Fruit fly (Drosophila melanogaster) whole organism, embryonic: Measurements from ENCODE around the gene Cep290.

ENCODE experiments used
- CG10565 ChIP-seq: fragments of 200-800 bp; sonication (Bioruptor generic); optimal IDR thresholded peaks from 3 replicates; lab custom pipeline; 2016; ENCODE audit warnings: missing biosample characterization, mild to moderate bottlenecking, missing genetic modification characterization
- CG10959 ChIP-seq: fragments of 200-800 bp; sonication (Bioruptor generic); IDR thresholded peaks from 2 replicates; pipeline ENCODE4 v1.3.6; 2022; ENCODE audit warnings: missing biosample characterization, missing genetic modification characterization
- CG11695 ChIP-seq: fragments of 200-800 bp; sonication (Bioruptor generic); IDR thresholded peaks from 3 replicates; pipeline ENCODE4 v1.3.6; 2022; ENCODE audit warnings: missing biosample characterization, missing genetic modification characterization
- CG12104 ChIP-seq: fragments of 200-800 bp; sonication (Bioruptor generic); optimal IDR thresholded peaks from 3 replicates; lab custom pipeline; 2016; ENCODE audit warnings: missing biosample characterization, missing genetic modification characterization
- CG15269 ChIP-seq: fragments of 200-800 bp; sonication (Bioruptor generic); optimal IDR thresholded peaks from 2 replicates; lab custom pipeline; 2018; ENCODE audit warnings: missing biosample characterization, mild to moderate bottlenecking, missing genetic modification characterization, moderate library complexity
- CG17361 ChIP-seq: fragments of 200-800 bp; sonication (Bioruptor generic); IDR thresholded peaks from 3 replicates; pipeline ENCODE4 v1.3.6; 2022; ENCODE audit warnings: missing biosample characterization, missing genetic modification characterization
- CG17568 ChIP-seq: fragments of 200-800 bp; sonication (Bioruptor generic); optimal IDR thresholded peaks from 2 replicates; lab custom pipeline; 2018; ENCODE audit warnings: missing biosample characterization, mild to moderate bottlenecking, missing genetic modification characterization, moderate library complexity
- CG18599 ChIP-seq: fragments of 200-800 bp; sonication (Bioruptor generic); optimal IDR thresholded peaks from 3 replicates; lab custom pipeline; 2017; ENCODE audit warnings: missing biosample characterization, missing genetic modification characterization, mild to moderate bottlenecking, moderate library complexity, missing genetic modification reagents
- CG18764 ChIP-seq: fragments of 200-800 bp; sonication (Bioruptor generic); optimal IDR thresholded peaks from 3 replicates; lab custom pipeline; 2016; ENCODE audit warnings: missing biosample characterization, missing genetic modification characterization
- CG2129 ChIP-seq: fragments of 200-800 bp; sonication (Bioruptor generic); IDR thresholded peaks from 2 replicates; pipeline ENCODE4 v1.3.6; 2022; ENCODE audit warnings: missing biosample characterization, missing genetic modification characterization; ENCODE audit not compliant: partially characterized antibody
- CG2199 ChIP-seq: fragments of 200-800 bp; sonication (Bioruptor generic); IDR thresholded peaks from 3 replicates; pipeline ENCODE4 v1.3.6; 2022; ENCODE audit warnings: missing biosample characterization, missing genetic modification characterization
- CG30403 ChIP-seq: fragments of 200-800 bp; sonication (Bioruptor generic); optimal IDR thresholded peaks from 3 replicates; lab custom pipeline; 2016; ENCODE audit warnings: missing biosample characterization, missing genetic modification characterization
- CG31224 ChIP-seq: fragments of 200-800 bp; sonication (Bioruptor generic); IDR thresholded peaks from 2 replicates; pipeline ENCODE4 v1.3.6; 2022; ENCODE audit warnings: missing biosample characterization, missing genetic modification characterization
- CG31388 ChIP-seq: fragments of 200-800 bp; sonication (Bioruptor generic); optimal IDR thresholded peaks from 2 replicates; lab custom pipeline; 2016; ENCODE audit warnings: missing biosample characterization, missing genetic modification characterization
- CG34376 ChIP-seq: fragments of 200-800 bp; sonication (Bioruptor generic); optimal IDR thresholded peaks from 2 replicates; lab custom pipeline; 2018; ENCODE audit warnings: missing biosample characterization, mild to moderate bottlenecking, missing genetic modification characterization
- CG4360 ChIP-seq: fragments of 200-800 bp; sonication (Bioruptor generic); IDR thresholded peaks from 2 replicates; pipeline ENCODE4 v1.3.6; 2022; ENCODE audit warnings: missing biosample characterization, missing genetic modification characterization
- CG8290 ChIP-seq, 3 experiments: fragments of 200-800 bp; sonication (Bioruptor generic); optimal IDR thresholded peaks; 2 replicates each; lab custom pipeline; 2016 to 2019; ENCODE audit warnings: missing biosample characterization in 3 of 3, missing genetic modification characterization in 3 of 3, mild to moderate bottlenecking in 2 of 3, moderate library complexity in 1 of 3
- Ets65A ChIP-seq: fragments of 200-800 bp; sonication (Bioruptor generic); peaks from one replicate; lab custom pipeline; 2016; ENCODE audit warnings: missing biosample characterization, missing genetic modification characterization
- HLH3B ChIP-seq: fragments of 200-800 bp; sonication (Bioruptor generic); IDR thresholded peaks from 2 replicates; pipeline ENCODE4 v1.3.6; 2022; ENCODE audit warnings: missing biosample characterization, missing genetic modification characterization
- HLH4C ChIP-seq: fragments of 200-800 bp; sonication (Bioruptor generic); IDR thresholded peaks from 3 replicates; pipeline ENCODE4 v1.3.6; 2022; ENCODE audit warnings: missing biosample characterization, missing genetic modification characterization; ENCODE audit not compliant: partially characterized antibody
- HmgD ChIP-seq: fragments of 200-800 bp; sonication (Bioruptor generic); optimal IDR thresholded peaks from 3 replicates; lab custom pipeline; 2016; ENCODE audit warnings: missing biosample characterization, missing genetic modification characterization
- Lpt ChIP-seq: fragments of >200 bp; optimal IDR thresholded peaks from 2 replicates; lab custom pipeline; 2018; ENCODE audit warnings: missing biosample characterization, missing genetic modification characterization
- Meics ChIP-seq: fragments of 200-800 bp; sonication (Bioruptor generic); optimal IDR thresholded peaks from 2 replicates; lab custom pipeline; 2017; ENCODE audit warnings: missing biosample characterization, mild to moderate bottlenecking, missing genetic modification characterization
- NfI ChIP-seq: fragments of 200-800 bp; sonication (Bioruptor generic); optimal IDR thresholded peaks from 3 replicates; lab custom pipeline; 2018; ENCODE audit warnings: missing biosample characterization, mild to moderate bottlenecking, missing genetic modification characterization, moderate library complexity
- Oli ChIP-seq: fragments of 200-800 bp; sonication (Bioruptor generic); optimal IDR thresholded peaks from 2 replicates; lab custom pipeline; 2018; ENCODE audit warnings: missing biosample characterization, mild to moderate bottlenecking, missing genetic modification characterization, moderate library complexity
- Sin3A ChIP-seq: fragments of >200 bp; optimal IDR thresholded peaks from 2 replicates; lab custom pipeline; 2018
- Sry-δ ChIP-seq: fragments of 200-800 bp; sonication (Bioruptor generic); optimal IDR thresholded peaks from 2 replicates; lab custom pipeline; 2016; ENCODE audit warnings: missing biosample characterization, missing genetic modification characterization
- ash1 ChIP-seq: fragments of 200-800 bp; sonication (Bioruptor generic); optimal IDR thresholded peaks from 2 replicates; lab custom pipeline; 2018; ENCODE audit warnings: missing biosample characterization, mild to moderate bottlenecking, missing genetic modification characterization
- cg ChIP-seq: fragments of 200-800 bp; sonication (Bioruptor generic); optimal IDR thresholded peaks from 3 replicates; lab custom pipeline; 2019; ENCODE audit warnings: missing biosample characterization, mild to moderate bottlenecking, missing genetic modification characterization, moderate library complexity
- crc ChIP-seq: fragments of 200-800 bp; sonication (Bioruptor generic); optimal IDR thresholded peaks from 2 replicates; lab custom pipeline; 2016; ENCODE audit warnings: missing biosample characterization, missing genetic modification characterization
- esg ChIP-seq: fragments of 200-800 bp; sonication (Bioruptor generic); conservative IDR thresholded peaks from 2 replicates; pipeline ENCODE4 v1.3.6; 2022; ENCODE audit warnings: missing biosample characterization, missing genetic modification characterization
- eve ChIP-seq, 2 experiments: fragments of >200 bp; optimal IDR thresholded peaks; 2 replicates each; lab custom pipeline; 2017; ENCODE audit warnings: missing biosample characterization in 2 of 2, missing genetic modification characterization in 2 of 2
- exex ChIP-seq: fragments of 200-800 bp; sonication (Bioruptor generic); optimal IDR thresholded peaks from 4 replicates; lab custom pipeline; 2018; ENCODE audit warnings: missing biosample characterization, mild to moderate bottlenecking, missing genetic modification characterization, moderate library complexity
- ftz-f1 ChIP-seq: fragments of 200-800 bp; sonication (Bioruptor generic); optimal IDR thresholded peaks from 2 replicates; lab custom pipeline; 2016; ENCODE audit warnings: missing biosample characterization, missing genetic modification characterization
- hbn ChIP-seq: fragments of 200-800 bp; sonication (Bioruptor generic); IDR thresholded peaks from 2 replicates; pipeline ENCODE4 v1.3.6; 2022; ENCODE audit warnings: missing biosample characterization, missing genetic modification characterization; ENCODE audit not compliant: partially characterized antibody
- her ChIP-seq: fragments of 200-800 bp; sonication (Bioruptor generic); optimal IDR thresholded peaks from 2 replicates; lab custom pipeline; 2016; ENCODE audit warnings: missing biosample characterization, missing genetic modification characterization
- kni ChIP-seq: fragments of 200-800 bp; sonication (Bioruptor generic); optimal IDR thresholded peaks from 3 replicates; lab custom pipeline; 2017; ENCODE audit warnings: mild to moderate bottlenecking, missing biosample characterization, missing genetic modification reagents, missing genetic modification characterization
- maf-S ChIP-seq: fragments of 200-800 bp; sonication (Bioruptor generic); optimal IDR thresholded peaks from 2 replicates; lab custom pipeline; 2016; ENCODE audit warnings: missing biosample characterization, missing genetic modification characterization
- mld ChIP-seq: fragments of 200-800 bp; sonication (Bioruptor generic); IDR thresholded peaks from 3 replicates; pipeline ENCODE4 v1.3.6; 2022; ENCODE audit warnings: missing biosample characterization, missing genetic modification characterization; ENCODE audit not compliant: partially characterized antibody
- nmo ChIP-seq: fragments of 200-800 bp; sonication (Bioruptor generic); optimal IDR thresholded peaks from 2 replicates; lab custom pipeline; 2018; ENCODE audit warnings: missing biosample characterization, mild to moderate bottlenecking, missing genetic modification characterization, moderate library complexity
- nom ChIP-seq: fragments of 200-800 bp; sonication (Bioruptor generic); optimal IDR thresholded peaks from 2 replicates; lab custom pipeline; 2017; ENCODE audit warnings: missing biosample characterization, missing genetic modification characterization, mild to moderate bottlenecking, moderate library complexity, missing genetic modification reagents
- org-1 ChIP-seq: fragments of 200-800 bp; sonication (Bioruptor generic); optimal IDR thresholded peaks from 2 replicates; lab custom pipeline; 2017; ENCODE audit warnings: missing biosample characterization, missing genetic modification characterization
- pum ChIP-seq: fragments of 200-800 bp; sonication (Bioruptor generic); optimal IDR thresholded peaks from 2 replicates; lab custom pipeline; 2016; ENCODE audit warnings: missing biosample characterization, missing genetic modification characterization
- salm ChIP-seq: fragments of 200-800 bp; sonication (Bioruptor generic); optimal IDR thresholded peaks from 2 replicates; lab custom pipeline; 2018; ENCODE audit warnings: missing biosample characterization, mild to moderate bottlenecking, missing genetic modification characterization
- sqz ChIP-seq: fragments of 200-800 bp; sonication (Bioruptor generic); optimal IDR thresholded peaks from 3 replicates; lab custom pipeline; 2018; ENCODE audit warnings: missing biosample characterization, mild to moderate bottlenecking, missing genetic modification characterization
- tx ChIP-seq: fragments of 200-800 bp; sonication (Bioruptor generic); optimal IDR thresholded peaks from 2 replicates; lab custom pipeline; 2016; ENCODE audit warnings: missing biosample characterization, missing genetic modification characterization
- usp ChIP-seq: fragments of >200 bp; optimal IDR thresholded peaks from 2 replicates; lab custom pipeline; 2017; ENCODE audit warnings: missing biosample characterization, missing genetic modification characterization
- zen ChIP-seq: fragments of 200-800 bp; sonication (Bioruptor generic); optimal IDR thresholded peaks from 3 replicates; lab custom pipeline; 2018; ENCODE audit warnings: missing biosample characterization, mild to moderate bottlenecking, missing genetic modification characterization, moderate library complexity
- zf30C ChIP-seq: fragments of 200-800 bp; sonication (Bioruptor generic); optimal IDR thresholded peaks from 3 replicates; lab custom pipeline; 2018; ENCODE audit warnings: missing biosample characterization, mild to moderate bottlenecking, missing genetic modification characterization

The Cep290 gene

dm6 chr3L:895314-895980 lies 51.7 kb downstream of the Cep290 start, which contains the start of gene CG34056 (continued):
- TF ChIP-seq CG10565 (GFP tag; lab: Kevin White, UChicago) (peak; percentile 58), CG4360 (GFP tag; lab: Robert Waterston, UW) (peak; percentile 77; the same call in 1 of the 2 replicates), CG11695 (peak; percentile 97), Sry-δ (GFP tag; lab: Kevin White, UChicago) (peak; percentile 47), org-1 (GFP tag; lab: Kevin White, UChicago) (peak; percentile 63), pum (GFP tag; lab: Kevin White, UChicago) (peak; percentile 89), Ets65A (GFP tag; lab: Kevin White, UChicago) (peak; percentile 84), CG31388 (GFP tag; lab: Kevin White, UChicago) (peak; percentile 89), ftz-f1 (GFP tag; lab: Kevin White, UChicago) (no peak), CG2199 (GFP tag; lab: Robert Waterston, UW) (peak; percentile 92; the same call in 1 of the 3 replicates), CG18764 (GFP tag; lab: Kevin White, UChicago) (peak; percentile 91), sqz (peak; percentile 93), CG18599 (GFP tag; lab: Kevin White, UChicago) (peak; percentile 94), crc (peak; percentile 85), cg (GFP tag; lab: Kevin White, UChicago) (no peak), CG31224 (GFP tag; lab: Robert Waterston, UW) (peak; percentile 92), zf30C (GFP tag; lab: Kevin White, UChicago) (peak; percentile 30), CG17568 (GFP tag; lab: Kevin White, UChicago) (peak; percentile 72), NfI (GFP tag; lab: Kevin White, UChicago) (peak; percentile 81), nom (peak; percentile 94), maf-S (GFP tag; lab: Kevin White, UChicago) (peak; percentile 70), esg (peak; percentile 92), usp (GFP tag; lab: Kevin White, UChicago) (no peak), HLH4C (GFP tag; lab: Robert Waterston, UW) (no peak), ash1 (GFP tag; lab: Kevin White, UChicago) (peak; percentile 16), Sin3A (lab: Kevin White, UChicago) (no peak), CG30403 (GFP tag; lab: Kevin White, UChicago) (peak; percentile 93), kni (GFP tag; lab: Kevin White, UChicago) (peak; percentile 70), salm (tag; lab: Kevin White, UChicago) (peak; percentile 88), CG8290 (GFP tag; optimal IDR thresholded peaks at IDR 0.05; lab: Kevin White, UChicago) (peak; percentile 88), CG8290 (tag; optimal IDR thresholded peaks at IDR 0.05; lab: Kevin White, UChicago) (no peak), Oli (tag; lab: Kevin White, UChicago) (peak; percentile 89), CG12104 (peak; percentile 89), exex (tag; lab: Kevin White, UChicago) (peak; percentile 71), CG17361 (peak; percentile 94), CG15269 (tag; lab: Kevin White, UChicago) (peak; percentile 91), tx (peak; percentile 28), zen (peak; percentile 88), eve (GFP tag; optimal IDR thresholded peaks at IDR 0.05; lab: Kevin White, UChicago) (no peak), CG34376 (GFP tag; lab: Kevin White, UChicago) (peak; percentile 64), HLH3B (GFP tag; lab: Robert Waterston, UW) (peak; percentile 97), her (GFP tag; lab: Kevin White, UChicago) (peak; percentile 24), CG2129 (GFP tag; lab: Robert Waterston, UW) (no peak), Meics (GFP tag; lab: Kevin White, UChicago) (peak; percentile 93), hbn (no peak), HmgD (GFP tag; lab: Kevin White, UChicago) (no peak), CG10959 (GFP tag; lab: Robert Waterston, UW) (peak; percentile 85), Lpt (GFP tag; lab: Kevin White, UChicago) (no peak), nmo (GFP tag; lab: Kevin White, UChicago) (peak; percentile 88), mld (GFP tag; lab: Robert Waterston, UW) (no peak)
